Worm (Caenorhabditis elegans): ENCODE data around the gene srh-123.

ce11 chrV:17469180-17469579 lies 4.6 kb upstream of the srh-123 start, which contains the start of gene F20E11.17:
- TF ChIP-seq flt-1 (GFP tag; IDR thresholded peaks at IDR 0.05): no peak
- no peak for TF ChIP-seq T22C8.4 (GFP tag; IDR thresholded peaks at IDR 0.05)

Data from whole organism, midembryonic.